Worm (Caenorhabditis elegans) whole organism, late embryonic: ENCODE measurements around the gene srz-37.

Experiments used
- fax-1 ChIP-seq: sonication (generic microtip); optimal IDR thresholded peaks from 2 replicates; lab custom pipeline; 2016; ENCODE audit warnings: missing genotype, missing genetic modification characterization, missing compliant biosample characterization
- fkh-10 ChIP-seq: fragments of 150-350 bp; optimal IDR thresholded peaks from 2 replicates; lab custom pipeline; 2014; ENCODE audit warnings: missing biosample characterization, missing genetic modification reagents, missing genetic modification characterization
- nhr-232 ChIP-seq: sonication (generic microtip); optimal IDR thresholded peaks from 2 replicates; lab custom pipeline; 2016; ENCODE audit warnings: missing genetic modification characterization, missing compliant biosample characterization

DNA sequence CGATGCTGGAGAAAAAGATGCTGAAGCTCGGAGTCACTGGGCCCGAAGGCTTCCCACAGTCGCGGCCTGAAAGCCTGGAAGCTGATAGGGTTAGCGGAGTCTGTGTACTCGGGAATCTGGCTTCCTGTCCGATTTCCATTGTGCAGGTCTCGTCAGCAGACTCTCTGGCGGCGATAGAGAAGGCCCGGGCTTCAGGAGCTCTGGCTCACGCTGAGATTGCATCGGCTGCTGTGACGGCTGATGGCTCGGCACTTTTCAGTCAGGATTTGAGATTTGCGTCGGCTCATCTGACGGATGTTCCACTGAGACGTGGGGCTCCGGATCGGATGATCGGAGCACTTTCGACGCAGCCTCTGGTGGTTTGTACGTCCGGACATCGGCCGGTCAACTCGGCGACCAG lies 41.8 kb upstream of the srz-37 start:
- TF ChIP-seq fax-1 (no peak), nhr-232 (tag; lab: Kevin White, UChicago) (no peak), fkh-10 (GFP tag; lab: Kevin White, UChicago) (no peak)
